Fruit fly (Drosophila melanogaster) whole organism, embryonic: ENCODE measurements around the gene Pif1B.
A peak's percentile ranks its signal among the peaks of the same experiment; 100 is the strongest.

Experiments used
- CG10267 ChIP-seq: fragments of 200-800 bp; sonication (Bioruptor generic); optimal IDR thresholded peaks from 2 replicates; lab custom pipeline; 2018; ENCODE audit warnings: missing biosample characterization, mild to moderate bottlenecking, missing genetic modification characterization, moderate library complexity
- CG10543 ChIP-seq: fragments of 200-800 bp; sonication (Bioruptor generic); optimal IDR thresholded peaks from 3 replicates; lab custom pipeline; 2017; ENCODE audit warnings: missing biosample characterization, mild to moderate bottlenecking, missing genetic modification characterization, moderate library complexity
- CG14860 ChIP-seq: fragments of 200-800 bp; sonication (Bioruptor generic); IDR thresholded peaks from 3 replicates; pipeline ENCODE4 v1.3.6; 2022; ENCODE audit warnings: missing biosample characterization, missing genetic modification characterization; ENCODE audit not compliant: partially characterized antibody
- CG1529 ChIP-seq: fragments of 200-800 bp; sonication (Bioruptor generic); optimal IDR thresholded peaks from 3 replicates; lab custom pipeline; 2018; ENCODE audit warnings: missing biosample characterization, missing genetic modification characterization
- CG17829 ChIP-seq: fragments of 200-800 bp; optimal IDR thresholded peaks from 2 replicates; lab custom pipeline; 2019; ENCODE audit warnings: missing biosample characterization, mild to moderate bottlenecking, missing genetic modification characterization, moderate library complexity
- CG18011 ChIP-seq: fragments of 200-800 bp; sonication (Bioruptor generic); optimal IDR thresholded peaks from 2 replicates; lab custom pipeline; 2017; ENCODE audit warnings: missing biosample characterization, missing genetic modification characterization, mild to moderate bottlenecking, moderate library complexity, missing genotype
- CG5245 ChIP-seq: fragments of 200-800 bp; sonication (Bioruptor generic); optimal IDR thresholded peaks from 3 replicates; lab custom pipeline; 2016; ENCODE audit warnings: missing biosample characterization, missing genetic modification characterization
- CG6854 ChIP-seq: fragments of 200-800 bp; sonication (Bioruptor generic); optimal IDR thresholded peaks from 3 replicates; lab custom pipeline; 2017; ENCODE audit warnings: missing biosample characterization, mild to moderate bottlenecking, missing genetic modification characterization
- CG8089 ChIP-seq: fragments of 200-800 bp; sonication (Bioruptor generic); optimal IDR thresholded peaks from 3 replicates; lab custom pipeline; 2016; ENCODE audit warnings: missing biosample characterization, missing genetic modification characterization
- CG8478 ChIP-seq: fragments of >200 bp; optimal IDR thresholded peaks from 2 replicates; lab custom pipeline; 2018
- CG8924 ChIP-seq: fragments of 200-800 bp; optimal IDR thresholded peaks from 3 replicates; lab custom pipeline; 2019; ENCODE audit warnings: missing biosample characterization, mild to moderate bottlenecking, missing genetic modification characterization, moderate library complexity
- CG9876 ChIP-seq: fragments of 200-800 bp; sonication (Bioruptor generic); optimal IDR thresholded peaks from 2 replicates; lab custom pipeline; 2016; ENCODE audit warnings: missing biosample characterization, missing genetic modification characterization
- D19B ChIP-seq: fragments of 200-800 bp; sonication (Bioruptor generic); optimal IDR thresholded peaks from 2 replicates; lab custom pipeline; 2017; ENCODE audit warnings: missing biosample characterization, mild to moderate bottlenecking, missing genetic modification characterization
- Dip2 ChIP-seq: fragments of 200-800 bp; sonication (Bioruptor generic); IDR thresholded peaks from 2 replicates; pipeline ENCODE4 v1.3.6; 2022; ENCODE audit warnings: missing biosample characterization, missing genetic modification characterization
- Dref ChIP-seq: fragments of 200-800 bp; sonication (Bioruptor generic); IDR thresholded peaks from 2 replicates; pipeline ENCODE4 v1.3.6; 2022; ENCODE audit warnings: missing biosample characterization, missing genetic modification characterization
- HLH4C ChIP-seq: fragments of 200-800 bp; sonication (Bioruptor generic); IDR thresholded peaks from 3 replicates; pipeline ENCODE4 v1.3.6; 2022; ENCODE audit warnings: missing biosample characterization, missing genetic modification characterization; ENCODE audit not compliant: partially characterized antibody
- NfI ChIP-seq: fragments of 200-800 bp; sonication (Bioruptor generic); optimal IDR thresholded peaks from 3 replicates; lab custom pipeline; 2018; ENCODE audit warnings: missing biosample characterization, mild to moderate bottlenecking, missing genetic modification characterization, moderate library complexity
- Rx ChIP-seq: fragments of 200-800 bp; sonication (Bioruptor generic); IDR thresholded peaks from 2 replicates; pipeline ENCODE4 v1.3.6; 2022; ENCODE audit warnings: missing biosample characterization, missing genetic modification characterization
- Side ChIP-seq: fragments of 200-800 bp; sonication (Bioruptor generic); optimal IDR thresholded peaks from 2 replicates; lab custom pipeline; 2016; ENCODE audit warnings: missing biosample characterization, missing genetic modification characterization
- Sox100B ChIP-seq: fragments of 200-800 bp; sonication (Bioruptor generic); optimal IDR thresholded peaks from 3 replicates; lab custom pipeline; 2018; ENCODE audit warnings: missing biosample characterization, mild to moderate bottlenecking, missing genetic modification characterization
- Sox102F ChIP-seq: fragments of 200-800 bp; sonication (Bioruptor generic); optimal IDR thresholded peaks from 2 replicates; lab custom pipeline; 2018; ENCODE audit warnings: missing biosample characterization, mild to moderate bottlenecking, missing genetic modification characterization, moderate library complexity
- Sry-β ChIP-seq: fragments of 200-800 bp; sonication (Bioruptor generic); optimal IDR thresholded peaks from 2 replicates; lab custom pipeline; 2018; ENCODE audit warnings: missing biosample characterization, mild to moderate bottlenecking, missing genetic modification characterization, moderate library complexity
- Ssrp ChIP-seq: fragments of 200-800 bp; sonication (Bioruptor generic); optimal IDR thresholded peaks from 2 replicates; lab custom pipeline; 2018; ENCODE audit warnings: missing biosample characterization, mild to moderate bottlenecking, missing genetic modification characterization, moderate library complexity
- ab ChIP-seq: fragments of 200-800 bp; sonication (Bioruptor generic); optimal IDR thresholded peaks from 2 replicates; lab custom pipeline; 2016; ENCODE audit warnings: missing biosample characterization, missing genetic modification characterization
- ara ChIP-seq: fragments of 200-800 bp; sonication (Bioruptor generic); IDR thresholded peaks from 2 replicates; pipeline ENCODE4 v1.3.6; 2022; ENCODE audit warnings: missing biosample characterization, missing genetic modification characterization
- ash1 ChIP-seq: fragments of 200-800 bp; sonication (Bioruptor generic); optimal IDR thresholded peaks from 2 replicates; lab custom pipeline; 2018; ENCODE audit warnings: missing biosample characterization, mild to moderate bottlenecking, missing genetic modification characterization
- az2 ChIP-seq: fragments of 200-800 bp; sonication (Bioruptor generic); optimal IDR thresholded peaks from 3 replicates; lab custom pipeline; 2016; ENCODE audit warnings: missing biosample characterization, missing genetic modification characterization
- bbx ChIP-seq: fragments of 200-800 bp; sonication (Bioruptor generic); IDR thresholded peaks from 2 replicates; pipeline ENCODE4 v1.3.6; 2022; ENCODE audit warnings: missing biosample characterization, missing genetic modification characterization; ENCODE audit not compliant: partially characterized antibody
- caup ChIP-seq: fragments of 200-800 bp; sonication (Bioruptor generic); optimal IDR thresholded peaks from 3 replicates; lab custom pipeline; 2017; ENCODE audit warnings: missing biosample characterization, mild to moderate bottlenecking, missing genetic modification characterization, moderate library complexity; ENCODE audit not compliant: severe bottlenecking
- danr ChIP-seq: fragments of 200-800 bp; sonication (Bioruptor generic); IDR thresholded peaks from 2 replicates; pipeline ENCODE4 v1.3.6; 2022; ENCODE audit warnings: missing biosample characterization, missing genetic modification characterization
- ems ChIP-seq: fragments of 200-800 bp; sonication (Bioruptor generic); optimal IDR thresholded peaks from 3 replicates; lab custom pipeline; 2016; ENCODE audit warnings: missing biosample characterization, missing genetic modification characterization
- ham ChIP-seq: fragments of 200-800 bp; sonication (Bioruptor generic); IDR thresholded peaks from 2 replicates; pipeline ENCODE4 v1.3.6; 2022; ENCODE audit warnings: missing biosample characterization, missing genetic modification characterization
- lab ChIP-seq: fragments of 200-800 bp; sonication (Bioruptor generic); optimal IDR thresholded peaks from 3 replicates; lab custom pipeline; 2017; ENCODE audit warnings: missing biosample characterization, missing genetic modification characterization, mild to moderate bottlenecking, moderate library complexity, missing genetic modification reagents
- lola ChIP-seq, 3 experiments: fragments of >200 bp in 2 of 3; fragments of 200-800 bp in 1 of 3; sonication (Bioruptor generic) in 1 of 3; optimal IDR thresholded peaks; 2 replicates each; lab custom pipeline; 2017 to 2019; ENCODE audit warnings: missing biosample characterization in 3 of 3, missing genetic modification characterization in 3 of 3, mild to moderate bottlenecking in 1 of 3, moderate library complexity in 1 of 3
- mirr ChIP-seq: fragments of 200-800 bp; sonication (Bioruptor generic); optimal IDR thresholded peaks from 3 replicates; lab custom pipeline; 2018; ENCODE audit warnings: missing biosample characterization, mild to moderate bottlenecking, missing genetic modification characterization
- nmo ChIP-seq: fragments of 200-800 bp; sonication (Bioruptor generic); optimal IDR thresholded peaks from 2 replicates; lab custom pipeline; 2018; ENCODE audit warnings: missing biosample characterization, mild to moderate bottlenecking, missing genetic modification characterization, moderate library complexity
- onecut ChIP-seq: fragments of 200-800 bp; sonication (Bioruptor generic); IDR thresholded peaks from 2 replicates; pipeline ENCODE4 v1.3.6; 2022; ENCODE audit warnings: missing biosample characterization, missing genetic modification characterization
- sima ChIP-seq: fragments of 200-800 bp; sonication (Bioruptor generic); optimal IDR thresholded peaks from 2 replicates; lab custom pipeline; 2016; ENCODE audit warnings: missing biosample characterization, missing genetic modification characterization
- slbo ChIP-seq: fragments of 200-800 bp; sonication (Bioruptor generic); IDR thresholded peaks from 2 replicates; pipeline ENCODE4 v1.3.6; 2022; ENCODE audit warnings: missing biosample characterization, missing genetic modification characterization
- tap ChIP-seq: fragments of 200-800 bp; optimal IDR thresholded peaks from 3 replicates; lab custom pipeline; 2019; ENCODE audit warnings: missing biosample characterization, mild to moderate bottlenecking, missing genetic modification characterization, moderate library complexity
- tup ChIP-seq: fragments of 200-800 bp; sonication (Bioruptor generic); optimal IDR thresholded peaks from 2 replicates; lab custom pipeline; 2016; ENCODE audit warnings: missing biosample characterization, mild to moderate bottlenecking, missing genetic modification characterization, moderate library complexity
- twi ChIP-seq: fragments of 200-800 bp; optimal IDR thresholded peaks from 2 replicates; lab custom pipeline; 2019; ENCODE audit warnings: missing biosample characterization, mild to moderate bottlenecking, missing genetic modification characterization, moderate library complexity
- wdn ChIP-seq: fragments of 200-800 bp; sonication (Bioruptor generic); IDR thresholded peaks from 2 replicates; pipeline ENCODE4 v1.3.6; 2022; ENCODE audit warnings: missing biosample characterization, missing genetic modification characterization
- zf30C ChIP-seq: fragments of 200-800 bp; sonication (Bioruptor generic); optimal IDR thresholded peaks from 3 replicates; lab custom pipeline; 2018; ENCODE audit warnings: missing biosample characterization, mild to moderate bottlenecking, missing genetic modification characterization

Gene Pif1B

dm6 chr3R:8819551-8820057 is 18.6 kb upstream of the Pif1B start (continued):
- TF ChIP-seq Sox102F (GFP tag; lab: Kevin White, UChicago) (no peak), Dref (GFP tag; lab: Robert Waterston, UW) (no peak), Ssrp (tag; lab: Kevin White, UChicago) (no peak), lola (GFP tag; optimal IDR thresholded peaks at IDR 0.05; lab: Kevin White, UChicago) (peak in 1 of 3 experiments; percentile 10), CG8089 (GFP tag; lab: Kevin White, UChicago) (no peak), Sox100B (GFP tag; lab: Kevin White, UChicago) (no peak), az2 (GFP tag; lab: Kevin White, UChicago) (no peak), CG5245 (GFP tag; lab: Kevin White, UChicago) (no peak), caup (GFP tag; lab: Kevin White, UChicago) (peak; percentile 55), HLH4C (GFP tag; lab: Robert Waterston, UW) (no peak), nmo (GFP tag; lab: Kevin White, UChicago) (no peak), D19B (GFP tag; lab: Kevin White, UChicago) (no peak), ash1 (GFP tag; lab: Kevin White, UChicago) (peak; percentile 71), ab (no peak), ham (GFP tag; lab: Robert Waterston, UW) (no peak), CG17829 (no peak), tup (GFP tag; lab: Kevin White, UChicago) (no peak), slbo (GFP tag; lab: Robert Waterston, UW) (no peak; the same call in 1 of the 2 replicates), CG8924 (no peak), sima (GFP tag; lab: Kevin White, UChicago) (no peak), wdn (GFP tag; lab: Robert Waterston, UW) (peak; percentile 46; the same call in 1 of the 2 replicates), CG1529 (no peak), CG6854 (GFP tag; lab: Kevin White, UChicago) (no peak), CG18011 (GFP tag; lab: Kevin White, UChicago) (peak; percentile 3), twi (tag; lab: Kevin White, UChicago) (no peak), danr (peak; percentile 34; the same call in 1 of the 2 replicates), NfI (GFP tag; lab: Kevin White, UChicago) (no peak), CG8478 (lab: Kevin White, UChicago) (no peak), CG10267 (no peak), Sry-β (no peak), bbx (no peak), onecut (GFP tag; lab: Robert Waterston, UW) (peak; percentile 4; the same call in 1 of the 2 replicates), ara (GFP tag; lab: Robert Waterston, UW) (no peak), Dip2 (GFP tag; lab: Robert Waterston, UW) (no peak), tap (tag; lab: Kevin White, UChicago) (no peak), zf30C (GFP tag; lab: Kevin White, UChicago) (no peak), mirr (GFP tag; lab: Kevin White, UChicago) (peak; percentile 61), ems (no peak), CG9876 (no peak), CG14860 (no peak), Side (peak; percentile 20), CG10543 (GFP tag; lab: Kevin White, UChicago) (peak; percentile 48), Rx (GFP tag; lab: Robert Waterston, UW) (no peak), lab (GFP tag; lab: Kevin White, UChicago) (peak; percentile 66)
